Worm (Caenorhabditis elegans): ENCODE data around the gene fip-1.

DNA sequence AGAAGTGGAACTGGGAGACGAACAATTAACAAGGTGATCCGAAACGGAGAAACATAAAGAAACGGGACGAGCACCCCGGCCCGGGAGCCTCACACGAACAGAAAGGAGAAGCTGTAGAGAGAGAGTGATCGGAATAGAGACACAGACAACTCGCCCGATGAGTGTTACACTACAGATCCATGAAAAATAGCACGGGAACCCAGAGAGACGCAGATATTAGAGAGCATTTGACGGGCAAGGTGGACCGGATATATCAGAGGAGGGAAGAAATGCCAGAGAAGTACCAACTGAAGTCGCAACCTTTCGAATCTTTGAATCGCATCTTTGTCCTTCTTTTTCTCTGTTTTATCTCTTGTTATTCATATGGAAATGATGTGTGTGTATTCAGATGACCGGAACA is 44.9 kb downstream of the fip-1 start, which contains the start of gene anmt-1:
- TF ChIP-seq ama-1 (optimal IDR thresholded peaks at IDR 0.05), result no peak
- TF ChIP-seq skn-1 (tag; optimal IDR thresholded peaks at IDR 0.05), result no peak
- TF ChIP-seq F13H6.1 (tag; optimal IDR thresholded peaks at IDR 0.05), result peak; percentile 61
- TF ChIP-seq unc-39 (tag; optimal IDR thresholded peaks at IDR 0.05), result no peak
- TF ChIP-seq nhr-11 (tag; optimal IDR thresholded peaks at IDR 0.05), result no peak
- TF ChIP-seq ZK546.5 (tag; optimal IDR thresholded peaks at IDR 0.05), result no peak

Data from whole organism, L2 larva.